Fruit fly (Drosophila melanogaster): Measurements from ENCODE around the gene CG12689.

CG12689 gene

dm6 chrX:7546362-7546761, 39.6 kb downstream of the CG12689 start (continued):
- TF ChIP-seq Gug (GFP tag; IDR thresholded peaks at IDR 0.05) (peak; percentile 29; the same call in 1 of the 2 replicates), net (GFP tag; optimal IDR thresholded peaks at IDR 0.05) (no peak), dsx (GFP tag; optimal IDR thresholded peaks at IDR 0.05; ENCODE audit: poor library complexity, severe bottlenecking) (peak; percentile 21), svp (GFP tag) (peak; percentile 22), topi (GFP tag; optimal IDR thresholded peaks at IDR 0.05) (peak; percentile 20), OdsH (GFP tag; optimal IDR thresholded peaks at IDR 0.05) (peak; percentile 24), Eip93F (GFP tag; optimal IDR thresholded peaks at IDR 0.05) (no peak), achi (GFP tag; optimal IDR thresholded peaks at IDR 0.05) (peak; percentile 34), CG7368 (GFP tag; optimal IDR thresholded peaks at IDR 0.05) (no peak), CG6792 (GFP tag; optimal IDR thresholded peaks at IDR 0.05) (peak; percentile 0), vri (GFP tag; optimal IDR thresholded peaks at IDR 0.05) (no peak), CG6854 (GFP tag; optimal IDR thresholded peaks at IDR 0.05) (no peak)

dm6 chrX:7543891-7544290, 42.0 kb downstream of the CG12689 start:
- TF ChIP-seq Hr4 (GFP tag; optimal IDR thresholded peaks at IDR 0.05) (peak; percentile 64), dac (GFP tag; optimal IDR thresholded peaks at IDR 0.05) (peak; percentile 16), CG11902 (GFP tag; optimal IDR thresholded peaks at IDR 0.05) (peak; percentile 23), CG10631 (GFP tag; optimal IDR thresholded peaks at IDR 0.05) (peak; percentile 79), vri (GFP tag; optimal IDR thresholded peaks at IDR 0.05) (peak; percentile 35), topi (GFP tag; optimal IDR thresholded peaks at IDR 0.05) (peak; percentile 71), CG9139 (GFP tag; optimal IDR thresholded peaks at IDR 0.05) (no peak), Gug (GFP tag; IDR thresholded peaks at IDR 0.05) (peak; percentile 50; the same call in 1 of the 2 replicates), lz (GFP tag; optimal IDR thresholded peaks at IDR 0.05) (peak; percentile 41), CG8319 (GFP tag; optimal IDR thresholded peaks at IDR 0.05) (peak; percentile 18), net (GFP tag; optimal IDR thresholded peaks at IDR 0.05) (peak; percentile 62), Sox102F (GFP tag; optimal IDR thresholded peaks at IDR 0.05) (peak; percentile 55), CG32006 (GFP tag; optimal IDR thresholded peaks at IDR 0.05) (peak; percentile 72), CG11762 (GFP tag; optimal IDR thresholded peaks at IDR 0.05; ENCODE audit: insufficient read depth) (peak; percentile 43), fkh (GFP tag; optimal IDR thresholded peaks at IDR 0.05) (no peak), CG8632 (GFP tag; optimal IDR thresholded peaks at IDR 0.05) (peak; percentile 64), Hr38 (GFP tag; optimal IDR thresholded peaks at IDR 0.05) (no peak), fd85E (GFP tag; optimal IDR thresholded peaks at IDR 0.05) (no peak), CG15336 (GFP tag; IDR thresholded peaks at IDR 0.05) (peak; percentile 51; the same call in 1 of the 2 replicates), Smox (GFP tag; optimal IDR thresholded peaks at IDR 0.05) (peak; percentile 46), Lpt (GFP tag; optimal IDR thresholded peaks at IDR 0.05) (peak; percentile 9), Met (GFP tag; optimal IDR thresholded peaks at IDR 0.05) (peak; percentile 73), Ets21C (GFP tag; optimal IDR thresholded peaks at IDR 0.05) (peak; percentile 19), Ets96B (tag; optimal IDR thresholded peaks at IDR 0.05) (peak; percentile 74), CG3032 (tag; optimal IDR thresholded peaks at IDR 0.05) (peak; percentile 62), Sox15 (GFP tag; optimal IDR thresholded peaks at IDR 0.05) (peak; percentile 3), CG3919 (GFP tag; optimal IDR thresholded peaks at IDR 0.05) (peak; percentile 73), Sox14 (GFP tag; optimal IDR thresholded peaks at IDR 0.05) (peak; percentile 73), esn (GFP tag; optimal IDR thresholded peaks at IDR 0.05) (peak; percentile 68), CG6808 (GFP tag; optimal IDR thresholded peaks at IDR 0.05) (peak; percentile 45), dsx (GFP tag; optimal IDR thresholded peaks at IDR 0.05; ENCODE audit: poor library complexity, severe bottlenecking) (peak; percentile 40), pdm3 (GFP tag; optimal IDR thresholded peaks at IDR 0.05) (peak; percentile 77), svp (GFP tag) (peak; percentile 75), CG31627 (GFP tag; optimal IDR thresholded peaks at IDR 0.05) (peak; percentile 65), CG7368 (GFP tag; optimal IDR thresholded peaks at IDR 0.05) (peak; percentile 69), Hr39 (GFP tag; optimal IDR thresholded peaks at IDR 0.05) (peak; percentile 60), cyc (GFP tag; optimal IDR thresholded peaks at IDR 0.05) (peak; percentile 57), CG34406 (GFP tag; optimal IDR thresholded peaks at IDR 0.05) (peak; percentile 49), CG10669 (GFP tag; optimal IDR thresholded peaks at IDR 0.05) (peak; percentile 69), CG1621 (tag; optimal IDR thresholded peaks at IDR 0.05) (peak; percentile 68), OdsH (GFP tag; optimal IDR thresholded peaks at IDR 0.05) (peak; percentile 68), Eip75B (GFP tag; optimal IDR thresholded peaks at IDR 0.05) (peak; percentile 71), CG16779 (tag; optimal IDR thresholded peaks at IDR 0.05) (no peak), ss (GFP tag; optimal IDR thresholded peaks at IDR 0.05) (peak; percentile 21 to 36), CG11294 (GFP tag; IDR thresholded peaks at IDR 0.05) (no peak)
